Worm (Caenorhabditis elegans) whole organism, midembryonic: ENCODE measurements around the gene srlf-14.

Source experiments
- cog-1 ChIP-seq: sonication (generic microtip); optimal IDR thresholded peaks from 2 replicates; lab custom pipeline; 2016; ENCODE audit warnings: missing genetic modification characterization, missing compliant biosample characterization
- klf-2 ChIP-seq: fragments of 200-800 bp; sonication (Bioruptor generic); conservative IDR thresholded peaks from 2 replicates; pipeline ENCODE4 v1.3.6; 2022; ENCODE audit warnings: missing genetic modification reagents, missing genetic modification characterization, missing compliant biosample characterization
- med-1 ChIP-seq: sonication (generic microtip); optimal IDR thresholded peaks from 2 replicates; lab custom pipeline; 2017; ENCODE audit warnings: missing genetic modification characterization, mild to moderate bottlenecking, missing compliant biosample characterization, antibody characterized with exemption, missing genetic modification reagents; ENCODE audit not compliant: insufficient read depth
- ref-1 ChIP-seq: fragments of 200-800 bp; sonication (Bioruptor generic); conservative IDR thresholded peaks from 2 replicates; pipeline ENCODE4 v1.3.6; 2022; ENCODE audit warnings: missing genetic modification reagents, missing genetic modification characterization, missing compliant biosample characterization
- tab-1 ChIP-seq: fragments of 200-800 bp; sonication (Bioruptor generic); IDR thresholded peaks from 2 replicates; pipeline ENCODE4 v1.3.6; 2022; ENCODE audit warnings: missing genetic modification characterization, missing compliant biosample characterization
- ztf-29 ChIP-seq: fragments of 200-800 bp; sonication (Bioruptor generic); IDR thresholded peaks from 2 replicates; pipeline ENCODE4 v1.3.6; 2022; ENCODE audit warnings: missing genetic modification reagents, missing genetic modification characterization, missing compliant biosample characterization

ce11 chrIV:10935336-10935735 is 41.2 kb upstream of the srlf-14 start:
- TF ChIP-seq ref-1 (GFP tag; lab: Robert Waterston, UW) (no peak), cog-1 (peak; percentile 70), klf-2 (GFP tag; lab: Robert Waterston, UW) (no peak), ztf-29 (GFP tag; lab: Robert Waterston, UW) (no peak), med-1 (no peak), tab-1 (GFP tag; lab: Robert Waterston, UW) (no peak)
